Fruit fly (Drosophila melanogaster) whole organism, embryonic: ENCODE data around the gene RfC3.
A peak's percentile ranks its signal among the peaks of the same experiment; 100 is the strongest.

Source experiments
- Abd-B ChIP-seq: fragments of 200-800 bp; sonication (Bioruptor generic); optimal IDR thresholded peaks from 2 replicates; lab custom pipeline; 2018; ENCODE audit warnings: missing biosample characterization, mild to moderate bottlenecking, missing genetic modification characterization, moderate library complexity
- Aef1 ChIP-seq: fragments of 200-800 bp; sonication (Bioruptor generic); IDR thresholded peaks from 3 replicates; pipeline ENCODE4 v1.3.6; 2022; ENCODE audit warnings: missing biosample characterization, missing genetic modification characterization
- Antp ChIP-seq: fragments of 200-800 bp; sonication (Bioruptor generic); optimal IDR thresholded peaks from 3 replicates; lab custom pipeline; 2016; ENCODE audit warnings: missing biosample characterization, missing genetic modification characterization
- Bdp1 ChIP-seq: fragments of 200-800 bp; sonication (Bioruptor generic); optimal IDR thresholded peaks from 3 replicates; lab custom pipeline; 2016; ENCODE audit warnings: missing biosample characterization, missing genetic modification characterization
- CG10366 ChIP-seq: fragments of 200-800 bp; sonication (Bioruptor generic); IDR thresholded peaks from 2 replicates; pipeline ENCODE4 v1.3.6; 2022; ENCODE audit warnings: missing biosample characterization, missing genetic modification characterization
- CG12236 ChIP-seq: fragments of 200-800 bp; sonication (Bioruptor generic); optimal IDR thresholded peaks from 2 replicates; lab custom pipeline; 2016; ENCODE audit warnings: missing biosample characterization, missing genetic modification characterization
- CG14014 ChIP-seq: fragments of 200-800 bp; sonication (Bioruptor generic); IDR thresholded peaks from 2 replicates; pipeline ENCODE4 v1.3.6; 2022; ENCODE audit warnings: missing biosample characterization, missing genetic modification characterization
- CG15269 ChIP-seq: fragments of 200-800 bp; sonication (Bioruptor generic); optimal IDR thresholded peaks from 2 replicates; lab custom pipeline; 2018; ENCODE audit warnings: missing biosample characterization, mild to moderate bottlenecking, missing genetic modification characterization, moderate library complexity
- CG15514 ChIP-seq: fragments of 200-800 bp; sonication (Bioruptor generic); optimal IDR thresholded peaks from 3 replicates; lab custom pipeline; 2017; ENCODE audit warnings: missing biosample characterization, missing genetic modification characterization, mild to moderate bottlenecking, moderate library complexity, missing genetic modification reagents
- CG2116 ChIP-seq: fragments of 200-800 bp; sonication (Bioruptor generic); optimal IDR thresholded peaks from 3 replicates; lab custom pipeline; 2018; ENCODE audit warnings: missing biosample characterization, mild to moderate bottlenecking, missing genetic modification characterization
- CG2199 ChIP-seq: fragments of 200-800 bp; sonication (Bioruptor generic); IDR thresholded peaks from 3 replicates; pipeline ENCODE4 v1.3.6; 2022; ENCODE audit warnings: missing biosample characterization, missing genetic modification characterization
- CG2202 ChIP-seq: fragments of 200-800 bp; sonication (Bioruptor generic); optimal IDR thresholded peaks from 2 replicates; lab custom pipeline; 2018; ENCODE audit warnings: missing biosample characterization, mild to moderate bottlenecking, missing genetic modification characterization
- CG30403 ChIP-seq: fragments of 200-800 bp; sonication (Bioruptor generic); optimal IDR thresholded peaks from 3 replicates; lab custom pipeline; 2016; ENCODE audit warnings: missing biosample characterization, missing genetic modification characterization
- CG3995 ChIP-seq: fragments of 200-800 bp; sonication (Bioruptor generic); optimal IDR thresholded peaks from 3 replicates; lab custom pipeline; 2016; ENCODE audit warnings: missing biosample characterization, missing genetic modification characterization
- CG8290 ChIP-seq, 3 experiments: fragments of 200-800 bp; sonication (Bioruptor generic); optimal IDR thresholded peaks; 2 replicates each; lab custom pipeline; 2016 to 2019; ENCODE audit warnings: missing biosample characterization in 3 of 3, missing genetic modification characterization in 3 of 3, mild to moderate bottlenecking in 2 of 3, moderate library complexity in 1 of 3
- CG9797 ChIP-seq: fragments of 200-800 bp; sonication (Bioruptor generic); optimal IDR thresholded peaks from 3 replicates; lab custom pipeline; 2018; ENCODE audit warnings: missing biosample characterization, mild to moderate bottlenecking, missing genetic modification characterization
- CG9876 ChIP-seq: fragments of 200-800 bp; sonication (Bioruptor generic); optimal IDR thresholded peaks from 2 replicates; lab custom pipeline; 2016; ENCODE audit warnings: missing biosample characterization, missing genetic modification characterization
- D ChIP-seq, 2 experiments: fragments of 200-800 bp in 1 of 2; fragments of >200 bp in 1 of 2; sonication (Bioruptor generic) in 1 of 2; optimal IDR thresholded peaks; 2 replicates in 1 of 2; 3 replicates in 1 of 2; lab custom pipeline; 2017; ENCODE audit warnings: mild to moderate bottlenecking in 1 of 2, missing biosample characterization in 1 of 2, missing genetic modification characterization in 1 of 2, missing genetic modification reagents in 1 of 2
- Drgx ChIP-seq: fragments of 200-800 bp; sonication (Bioruptor generic); IDR thresholded peaks from 2 replicates; pipeline ENCODE4 v1.3.6; 2022; ENCODE audit warnings: missing biosample characterization, missing genetic modification characterization
- Ets65A ChIP-seq: fragments of 200-800 bp; sonication (Bioruptor generic); peaks from one replicate; lab custom pipeline; 2016; ENCODE audit warnings: missing biosample characterization, missing genetic modification characterization
- Gsc ChIP-seq: fragments of 200-800 bp; sonication (Bioruptor generic); IDR thresholded peaks from 2 replicates; pipeline ENCODE4 v1.3.6; 2022; ENCODE audit warnings: missing biosample characterization, missing genetic modification characterization
- Hey ChIP-seq: fragments of 200-800 bp; sonication (Bioruptor generic); optimal IDR thresholded peaks from 3 replicates; lab custom pipeline; 2018; ENCODE audit warnings: missing biosample characterization, mild to moderate bottlenecking, missing genetic modification characterization
- Lim3 ChIP-seq: fragments of 200-800 bp; sonication (Bioruptor generic); IDR thresholded peaks from 2 replicates; pipeline ENCODE4 v1.3.6; 2022; ENCODE audit warnings: missing biosample characterization, missing genetic modification characterization
- MESR4 ChIP-seq: fragments of 200-800 bp; sonication (Bioruptor generic); optimal IDR thresholded peaks from 2 replicates; lab custom pipeline; 2018; ENCODE audit warnings: missing biosample characterization, mild to moderate bottlenecking, missing genetic modification characterization, moderate library complexity
- Mrtf ChIP-seq: fragments of 200-800 bp; sonication (Bioruptor generic); IDR thresholded peaks from 3 replicates; pipeline ENCODE4 v1.3.6; 2022; ENCODE audit warnings: missing biosample characterization, missing genetic modification characterization
- NK7.1 ChIP-seq: fragments of 200-800 bp; sonication (Bioruptor generic); optimal IDR thresholded peaks from 3 replicates; lab custom pipeline; 2016; ENCODE audit warnings: missing biosample characterization, missing genetic modification characterization
- Oli ChIP-seq: fragments of 200-800 bp; sonication (Bioruptor generic); optimal IDR thresholded peaks from 2 replicates; lab custom pipeline; 2018; ENCODE audit warnings: missing biosample characterization, mild to moderate bottlenecking, missing genetic modification characterization, moderate library complexity
- Opbp ChIP-seq: fragments of 200-800 bp; sonication (Bioruptor generic); IDR thresholded peaks from 3 replicates; pipeline ENCODE4 v1.3.6; 2022; ENCODE audit warnings: missing biosample characterization, missing genetic modification characterization; ENCODE audit not compliant: partially characterized antibody
- PHDP ChIP-seq: fragments of 200-800 bp; sonication (Bioruptor generic); optimal IDR thresholded peaks from 3 replicates; lab custom pipeline; 2018; ENCODE audit warnings: missing biosample characterization, mild to moderate bottlenecking, missing genetic modification characterization, moderate library complexity
- Sry-β ChIP-seq: fragments of 200-800 bp; sonication (Bioruptor generic); optimal IDR thresholded peaks from 2 replicates; lab custom pipeline; 2018; ENCODE audit warnings: missing biosample characterization, mild to moderate bottlenecking, missing genetic modification characterization, moderate library complexity
- Xrp1 ChIP-seq: fragments of 200-800 bp; sonication (Bioruptor generic); IDR thresholded peaks from 2 replicates; pipeline ENCODE4 v1.3.6; 2022; ENCODE audit warnings: missing biosample characterization, missing genetic modification characterization
- amos ChIP-seq: fragments of 200-800 bp; sonication (Bioruptor generic); IDR thresholded peaks from 2 replicates; pipeline ENCODE4 v1.3.6; 2022; ENCODE audit warnings: missing biosample characterization, missing genetic modification characterization; ENCODE audit not compliant: partially characterized antibody
- br ChIP-seq: fragments of >200 bp; optimal IDR thresholded peaks from 2 replicates; lab custom pipeline; 2017
- ems ChIP-seq: fragments of 200-800 bp; sonication (Bioruptor generic); optimal IDR thresholded peaks from 3 replicates; lab custom pipeline; 2016; ENCODE audit warnings: missing biosample characterization, missing genetic modification characterization
- fd3F ChIP-seq: fragments of 200-800 bp; sonication (Bioruptor generic); optimal IDR thresholded peaks from 2 replicates; lab custom pipeline; 2018; ENCODE audit warnings: missing biosample characterization, mild to moderate bottlenecking, missing genetic modification characterization, moderate library complexity
- fu2 ChIP-seq: fragments of 200-800 bp; sonication (Bioruptor generic); optimal IDR thresholded peaks from 2 replicates; lab custom pipeline; 2016; ENCODE audit warnings: missing biosample characterization, missing genetic modification characterization
- gce ChIP-seq: fragments of 200-800 bp; sonication (Bioruptor generic); IDR thresholded peaks from 3 replicates; pipeline ENCODE4 v1.3.6; 2022; ENCODE audit warnings: missing biosample characterization, missing genetic modification characterization
- gfzf ChIP-seq: fragments of 200-800 bp; sonication (Bioruptor generic); optimal IDR thresholded peaks from 2 replicates; lab custom pipeline; 2016; ENCODE audit warnings: missing biosample characterization, mild to moderate bottlenecking, missing genetic modification characterization, moderate library complexity
- h ChIP-seq: fragments of >200 bp; optimal IDR thresholded peaks from 2 replicates; lab custom pipeline; 2017
- jing ChIP-seq: fragments of 200-800 bp; sonication (Bioruptor generic); optimal IDR thresholded peaks from 2 replicates; lab custom pipeline; 2018; ENCODE audit warnings: missing biosample characterization, mild to moderate bottlenecking, missing genetic modification characterization
- mam ChIP-seq: fragments of 200-800 bp; sonication (Bioruptor generic); optimal IDR thresholded peaks from 3 replicates; lab custom pipeline; 2016; ENCODE audit warnings: missing biosample characterization, missing genetic modification characterization
- mld ChIP-seq: fragments of 200-800 bp; sonication (Bioruptor generic); IDR thresholded peaks from 3 replicates; pipeline ENCODE4 v1.3.6; 2022; ENCODE audit warnings: missing biosample characterization, missing genetic modification characterization; ENCODE audit not compliant: partially characterized antibody
- pho ChIP-seq: fragments of 200-800 bp; sonication (Bioruptor generic); optimal IDR thresholded peaks from 2 replicates; lab custom pipeline; 2016; ENCODE audit warnings: missing biosample characterization, missing genetic modification characterization
- pzg ChIP-seq: fragments of 200-800 bp; sonication (Bioruptor generic); optimal IDR thresholded peaks from 3 replicates; lab custom pipeline; 2018; ENCODE audit warnings: missing biosample characterization, mild to moderate bottlenecking, missing genetic modification characterization, moderate library complexity
- ranshi ChIP-seq: fragments of 200-800 bp; sonication (Bioruptor generic); IDR thresholded peaks from 2 replicates; pipeline ENCODE4 v1.3.6; 2022; ENCODE audit warnings: missing biosample characterization, missing genetic modification characterization
- sim ChIP-seq: fragments of 200-800 bp; sonication (Bioruptor generic); IDR thresholded peaks from 2 replicates; pipeline ENCODE4 v1.3.6; 2022; ENCODE audit warnings: missing biosample characterization, missing genetic modification characterization
- tio ChIP-seq: fragments of 200-800 bp; sonication (Bioruptor generic); optimal IDR thresholded peaks from 2 replicates; lab custom pipeline; 2017; ENCODE audit warnings: missing biosample characterization, missing genetic modification characterization, inconsistent platforms
- tll ChIP-seq, 2 experiments: fragments of 200-800 bp in 1 of 2; fragments of >200 bp in 1 of 2; sonication (Bioruptor generic) in 1 of 2; optimal IDR thresholded peaks; 2 replicates each; lab custom pipeline; 2017 to 2019; ENCODE audit warnings: missing biosample characterization in 2 of 2, missing genetic modification characterization in 2 of 2, mild to moderate bottlenecking in 1 of 2, moderate library complexity in 1 of 2
- trh ChIP-seq: fragments of 200-800 bp; sonication (Bioruptor generic); optimal IDR thresholded peaks from 2 replicates; lab custom pipeline; 2016; ENCODE audit warnings: missing biosample characterization, missing genetic modification characterization
- wek ChIP-seq: fragments of 200-800 bp; sonication (Bioruptor generic); optimal IDR thresholded peaks from 3 replicates; lab custom pipeline; 2018; ENCODE audit warnings: missing biosample characterization, mild to moderate bottlenecking, missing genetic modification characterization, moderate library complexity
- z ChIP-seq: fragments of 200-800 bp; sonication (Bioruptor generic); IDR thresholded peaks from 3 replicates; pipeline ENCODE4 v1.3.6; 2022; ENCODE audit warnings: missing biosample characterization, missing genetic modification characterization

The RfC3 gene

dm6 chr2L:10403803-10404315, 15.1 kb upstream of the RfC3 start (continued):
- TF ChIP-seq Hey (tag; lab: Kevin White, UChicago) (no peak), z (GFP tag; lab: Robert Waterston, UW) (no peak), MESR4 (GFP tag; lab: Kevin White, UChicago) (peak; percentile 54), h (lab: Kevin White, UChicago) (no peak), CG14014 (GFP tag; lab: Robert Waterston, UW) (no peak), ems (GFP tag; lab: Kevin White, UChicago) (no peak), CG10366 (GFP tag; lab: Robert Waterston, UW) (no peak), trh (no peak), tio (GFP tag; lab: Kevin White, UChicago) (no peak), CG30403 (GFP tag; lab: Kevin White, UChicago) (no peak), Opbp (GFP tag; lab: Robert Waterston, UW) (no peak), CG2199 (GFP tag; lab: Robert Waterston, UW) (no peak), Aef1 (GFP tag; lab: Robert Waterston, UW) (no peak), gfzf (GFP tag; lab: Kevin White, UChicago) (no peak), sim (no peak), fu2 (GFP tag; lab: Kevin White, UChicago) (no peak), wek (no peak), CG2116 (GFP tag; lab: Kevin White, UChicago) (peak; percentile 72), Ets65A (GFP tag; lab: Kevin White, UChicago) (no peak), tll (GFP tag; optimal IDR thresholded peaks at IDR 0.05; lab: Kevin White, UChicago) (no peak), CG9876 (no peak), Mrtf (GFP tag; lab: Robert Waterston, UW) (no peak), NK7.1 (GFP tag; lab: Kevin White, UChicago) (no peak), CG15514 (GFP tag; lab: Kevin White, UChicago) (no peak), D (optimal IDR thresholded peaks at IDR 0.05; lab: Kevin White, UChicago) (no peak), D (GFP tag; optimal IDR thresholded peaks at IDR 0.05; lab: Kevin White, UChicago) (no peak), ranshi (GFP tag; lab: Robert Waterston, UW) (no peak), Drgx (no peak), mld (GFP tag; lab: Robert Waterston, UW) (no peak), Sry-β (peak; percentile 54), pho (GFP tag; lab: Kevin White, UChicago) (no peak), Abd-B (GFP tag; lab: Kevin White, UChicago) (no peak), mam (GFP tag; lab: Kevin White, UChicago) (peak; percentile 25), Gsc (no peak), fd3F (no peak), Bdp1 (GFP tag; lab: Kevin White, UChicago) (no peak), Oli (tag; lab: Kevin White, UChicago) (no peak), CG2202 (tag; lab: Kevin White, UChicago) (no peak), br (lab: Kevin White, UChicago) (no peak), CG9797 (GFP tag; lab: Kevin White, UChicago) (no peak), jing (no peak), CG3995 (GFP tag; lab: Kevin White, UChicago) (peak; percentile 60), Antp (GFP tag; lab: Kevin White, UChicago) (no peak), amos (peak; percentile 21; the same call in 1 of the 2 replicates), CG12236 (no peak), Lim3 (GFP tag; lab: Robert Waterston, UW) (no peak), CG15269 (tag; lab: Kevin White, UChicago) (no peak), CG8290 (GFP tag; optimal IDR thresholded peaks at IDR 0.05; lab: Kevin White, UChicago) (no peak), CG8290 (tag; optimal IDR thresholded peaks at IDR 0.05; lab: Kevin White, UChicago) (no peak), gce (GFP tag; lab: Robert Waterston, UW) (no peak), Xrp1 (no peak), pzg (GFP tag; lab: Kevin White, UChicago) (peak; percentile 33), PHDP (tag; lab: Kevin White, UChicago) (no peak)
